Fruit fly (Drosophila melanogaster) whole organism, embryonic: ENCODE data around the gene Cpr65Av.

Experiments used
- B-H1 ChIP-seq: fragments of 200-800 bp; sonication (Bioruptor generic); IDR thresholded peaks from 3 replicates; pipeline ENCODE4 v1.3.6; 2022; ENCODE audit warnings: missing biosample characterization, missing genetic modification characterization
- B-H2 ChIP-seq: fragments of 200-800 bp; sonication (Bioruptor generic); optimal IDR thresholded peaks from 2 replicates; lab custom pipeline; 2018; ENCODE audit warnings: missing biosample characterization, mild to moderate bottlenecking, missing genetic modification characterization
- Bdp1 ChIP-seq: fragments of 200-800 bp; sonication (Bioruptor generic); optimal IDR thresholded peaks from 3 replicates; lab custom pipeline; 2016; ENCODE audit warnings: missing biosample characterization, missing genetic modification characterization
- CG10366 ChIP-seq: fragments of 200-800 bp; sonication (Bioruptor generic); IDR thresholded peaks from 2 replicates; pipeline ENCODE4 v1.3.6; 2022; ENCODE audit warnings: missing biosample characterization, missing genetic modification characterization
- CG12769 ChIP-seq: fragments of 200-800 bp; sonication (Bioruptor generic); optimal IDR thresholded peaks from 2 replicates; lab custom pipeline; 2019; ENCODE audit warnings: missing biosample characterization, mild to moderate bottlenecking, missing genetic modification characterization, moderate library complexity
- CG13296 ChIP-seq: fragments of 200-800 bp; sonication (Bioruptor generic); optimal IDR thresholded peaks from 3 replicates; lab custom pipeline; 2018; ENCODE audit warnings: missing biosample characterization, mild to moderate bottlenecking, missing genetic modification characterization
- CG14860 ChIP-seq: fragments of 200-800 bp; sonication (Bioruptor generic); IDR thresholded peaks from 3 replicates; pipeline ENCODE4 v1.3.6; 2022; ENCODE audit warnings: missing biosample characterization, missing genetic modification characterization; ENCODE audit not compliant: partially characterized antibody
- CG15011 ChIP-seq: fragments of 200-800 bp; sonication (Bioruptor generic); optimal IDR thresholded peaks from 3 replicates; lab custom pipeline; 2018; ENCODE audit warnings: missing biosample characterization, mild to moderate bottlenecking, missing genetic modification characterization
- CG15514 ChIP-seq: fragments of 200-800 bp; sonication (Bioruptor generic); optimal IDR thresholded peaks from 3 replicates; lab custom pipeline; 2017; ENCODE audit warnings: missing biosample characterization, missing genetic modification characterization, mild to moderate bottlenecking, moderate library complexity, missing genetic modification reagents
- CG17912 ChIP-seq: fragments of 200-800 bp; sonication (Bioruptor generic); optimal IDR thresholded peaks from 2 replicates; lab custom pipeline; 2018; ENCODE audit warnings: missing biosample characterization, mild to moderate bottlenecking, missing genetic modification characterization
- CG18599 ChIP-seq: fragments of 200-800 bp; sonication (Bioruptor generic); optimal IDR thresholded peaks from 3 replicates; lab custom pipeline; 2017; ENCODE audit warnings: missing biosample characterization, missing genetic modification characterization, mild to moderate bottlenecking, moderate library complexity, missing genetic modification reagents
- CG2120 ChIP-seq: fragments of 200-800 bp; sonication (Bioruptor generic); optimal IDR thresholded peaks from 3 replicates; lab custom pipeline; 2016; ENCODE audit warnings: missing biosample characterization, missing genetic modification characterization
- CG31365 ChIP-seq: fragments of 200-800 bp; sonication (Bioruptor generic); optimal IDR thresholded peaks from 2 replicates; lab custom pipeline; 2018; ENCODE audit warnings: missing biosample characterization, mild to moderate bottlenecking, missing genetic modification characterization
- CG3281 ChIP-seq: fragments of 200-800 bp; sonication (Bioruptor generic); optimal IDR thresholded peaks from 3 replicates; lab custom pipeline; 2017; ENCODE audit warnings: missing biosample characterization, mild to moderate bottlenecking, missing genetic modification characterization
- CG34376 ChIP-seq: fragments of 200-800 bp; sonication (Bioruptor generic); optimal IDR thresholded peaks from 2 replicates; lab custom pipeline; 2018; ENCODE audit warnings: missing biosample characterization, mild to moderate bottlenecking, missing genetic modification characterization
- CG4360 ChIP-seq: fragments of 200-800 bp; sonication (Bioruptor generic); IDR thresholded peaks from 2 replicates; pipeline ENCODE4 v1.3.6; 2022; ENCODE audit warnings: missing biosample characterization, missing genetic modification characterization
- CG4424 ChIP-seq: fragments of 200-800 bp; sonication (Bioruptor generic); optimal IDR thresholded peaks from 3 replicates; lab custom pipeline; 2016; ENCODE audit warnings: missing biosample characterization, missing genetic modification characterization
- CG4617 ChIP-seq: fragments of 200-800 bp; sonication (Bioruptor generic); optimal IDR thresholded peaks from 3 replicates; lab custom pipeline; 2016; ENCODE audit warnings: missing biosample characterization, missing genetic modification characterization, borderline replicate concordance
- CG6689 ChIP-seq: fragments of 200-800 bp; sonication (Bioruptor generic); IDR thresholded peaks from 2 replicates; pipeline ENCODE4 v1.3.6; 2022; ENCODE audit warnings: missing biosample characterization, missing genetic modification characterization
- CG7357 ChIP-seq: fragments of 200-800 bp; sonication (Bioruptor generic); IDR thresholded peaks from 3 replicates; pipeline ENCODE4 v1.3.6; 2022; ENCODE audit warnings: missing biosample characterization, missing genetic modification characterization
- CG7745 ChIP-seq: fragments of 200-800 bp; sonication (Bioruptor generic); optimal IDR thresholded peaks from 2 replicates; lab custom pipeline; 2018; ENCODE audit warnings: missing biosample characterization, mild to moderate bottlenecking, missing genetic modification characterization, moderate library complexity
- CG7963 ChIP-seq: fragments of 200-800 bp; sonication (Bioruptor generic); IDR thresholded peaks from 3 replicates; pipeline ENCODE4 v1.3.6; 2022; ENCODE audit warnings: missing biosample characterization, missing genetic modification characterization; ENCODE audit not compliant: partially characterized antibody
- Dad ChIP-seq: fragments of 200-800 bp; sonication (Bioruptor generic); optimal IDR thresholded peaks from 3 replicates; lab custom pipeline; 2016; ENCODE audit warnings: missing biosample characterization, missing genetic modification characterization
- Dll ChIP-seq: fragments of 200-800 bp; sonication (Bioruptor generic); IDR thresholded peaks from 4 replicates; pipeline ENCODE4 v1.3.6; 2022; ENCODE audit warnings: missing biosample characterization, missing genetic modification characterization; ENCODE audit not compliant: partially characterized antibody
- Doc2 ChIP-seq: fragments of 200-800 bp; sonication (Bioruptor generic); IDR thresholded peaks from 2 replicates; pipeline ENCODE4 v1.3.6; 2022; ENCODE audit warnings: missing biosample characterization, missing genetic modification characterization
- Max ChIP-seq: fragments of 200-800 bp; sonication (Bioruptor generic); optimal IDR thresholded peaks from 2 replicates; lab custom pipeline; 2016; ENCODE audit warnings: missing biosample characterization, mild to moderate bottlenecking, missing genetic modification characterization
- NfI ChIP-seq: fragments of 200-800 bp; sonication (Bioruptor generic); optimal IDR thresholded peaks from 3 replicates; lab custom pipeline; 2018; ENCODE audit warnings: missing biosample characterization, mild to moderate bottlenecking, missing genetic modification characterization, moderate library complexity
- Optix ChIP-seq: fragments of 200-800 bp; sonication (Bioruptor generic); IDR thresholded peaks from 3 replicates; pipeline ENCODE4 v1.3.6; 2022; ENCODE audit warnings: missing biosample characterization, missing genetic modification characterization
- PHDP ChIP-seq: fragments of 200-800 bp; sonication (Bioruptor generic); optimal IDR thresholded peaks from 3 replicates; lab custom pipeline; 2018; ENCODE audit warnings: missing biosample characterization, mild to moderate bottlenecking, missing genetic modification characterization, moderate library complexity
- Ssrp ChIP-seq: fragments of 200-800 bp; sonication (Bioruptor generic); optimal IDR thresholded peaks from 2 replicates; lab custom pipeline; 2018; ENCODE audit warnings: missing biosample characterization, mild to moderate bottlenecking, missing genetic modification characterization, moderate library complexity
- Stat92E ChIP-seq, 3 experiments: fragments of >200 bp in 2 of 3; fragments of 200-800 bp in 1 of 3; sonication (Bioruptor generic) in 1 of 3; optimal IDR thresholded peaks; 2 replicates each; lab custom pipeline; 2017 to 2019; ENCODE audit warnings: missing biosample characterization in 3 of 3, missing genetic modification characterization in 3 of 3, mild to moderate bottlenecking in 1 of 3, moderate library complexity in 1 of 3
- Trl ChIP-seq, 3 experiments: fragments of >200 bp in 2 of 3; fragments of 200-800 bp in 1 of 3; sonication (Bioruptor generic) in 1 of 3; optimal IDR thresholded peaks; 2 replicates in 1 of 3; 3 replicates in 2 of 3; lab custom pipeline; 2016 to 2017; ENCODE audit warnings: missing biosample characterization in 1 of 3, missing genetic modification characterization in 1 of 3
- bowl ChIP-seq: fragments of 200-800 bp; sonication (Bioruptor generic); IDR thresholded peaks from 2 replicates; pipeline ENCODE4 v1.3.6; 2022; ENCODE audit warnings: missing biosample characterization, missing genetic modification characterization
- croc ChIP-seq: fragments of 200-800 bp; sonication (Bioruptor generic); conservative IDR thresholded peaks from 3 replicates; pipeline ENCODE4 v1.3.6; 2022; ENCODE audit warnings: missing biosample characterization, missing genetic modification characterization
- dan ChIP-seq: fragments of 200-800 bp; sonication (Bioruptor generic); IDR thresholded peaks from 2 replicates; pipeline ENCODE4 v1.3.6; 2022; ENCODE audit warnings: missing biosample characterization, missing genetic modification characterization
- ewg ChIP-seq: fragments of 200-800 bp; sonication (Bioruptor generic); optimal IDR thresholded peaks from 3 replicates; lab custom pipeline; 2017; ENCODE audit warnings: mild to moderate bottlenecking, missing biosample characterization, missing genetic modification reagents, missing genetic modification characterization
- fd96Cb ChIP-seq: fragments of 200-800 bp; sonication (Bioruptor generic); optimal IDR thresholded peaks from 2 replicates; lab custom pipeline; 2018; ENCODE audit warnings: missing biosample characterization, mild to moderate bottlenecking, missing genetic modification characterization, moderate library complexity
- grn ChIP-seq: fragments of 200-800 bp; sonication (Bioruptor generic); optimal IDR thresholded peaks from 3 replicates; lab custom pipeline; 2017; ENCODE audit warnings: missing biosample characterization, missing genetic modification characterization
- luna ChIP-seq: fragments of 200-800 bp; sonication (Bioruptor generic); optimal IDR thresholded peaks from 2 replicates; lab custom pipeline; 2016; ENCODE audit warnings: missing biosample characterization, missing genetic modification characterization
- nerfin-1 ChIP-seq: fragments of 200-800 bp; sonication (Bioruptor generic); optimal IDR thresholded peaks from 3 replicates; lab custom pipeline; 2019; ENCODE audit warnings: missing biosample characterization, mild to moderate bottlenecking, missing genetic modification characterization, moderate library complexity
- onecut ChIP-seq: fragments of 200-800 bp; sonication (Bioruptor generic); IDR thresholded peaks from 2 replicates; pipeline ENCODE4 v1.3.6; 2022; ENCODE audit warnings: missing biosample characterization, missing genetic modification characterization
- salm ChIP-seq: fragments of 200-800 bp; sonication (Bioruptor generic); optimal IDR thresholded peaks from 2 replicates; lab custom pipeline; 2018; ENCODE audit warnings: missing biosample characterization, mild to moderate bottlenecking, missing genetic modification characterization
- tgo ChIP-seq: fragments of 200-800 bp; sonication (Bioruptor generic); IDR thresholded peaks from 3 replicates; pipeline ENCODE4 v1.3.6; 2022; ENCODE audit warnings: missing biosample characterization, missing genetic modification characterization
- tin ChIP-seq: fragments of 200-800 bp; sonication (Bioruptor generic); optimal IDR thresholded peaks from 3 replicates; lab custom pipeline; 2016; ENCODE audit warnings: missing biosample characterization, missing genetic modification characterization
- tll ChIP-seq, 2 experiments: fragments of 200-800 bp in 1 of 2; fragments of >200 bp in 1 of 2; sonication (Bioruptor generic) in 1 of 2; optimal IDR thresholded peaks; 2 replicates each; lab custom pipeline; 2017 to 2019; ENCODE audit warnings: missing biosample characterization in 2 of 2, missing genetic modification characterization in 2 of 2, mild to moderate bottlenecking in 1 of 2, moderate library complexity in 1 of 2
- ttk ChIP-seq: fragments of 200-800 bp; sonication (Bioruptor generic); IDR thresholded peaks from 2 replicates; pipeline ENCODE4 v2.1.2; 2022; ENCODE audit warnings: missing biosample characterization, missing genetic modification characterization
- vnd ChIP-seq: fragments of 200-800 bp; sonication (Bioruptor generic); IDR thresholded peaks from 3 replicates; pipeline ENCODE4 v1.3.6; 2022; ENCODE audit warnings: missing biosample characterization, missing genetic modification characterization; ENCODE audit not compliant: partially characterized antibody
- wor ChIP-seq: fragments of 200-800 bp; sonication (Bioruptor generic); IDR thresholded peaks from 2 replicates; pipeline ENCODE4 v1.3.6; 2022; ENCODE audit warnings: missing biosample characterization, missing genetic modification characterization

The Cpr65Av gene

dm6 chr3L:6157327-6158032 is 17.7 kb upstream of the Cpr65Av start, which contains the start of gene CG13297 (continued):
- no peak for TF ChIP-seq B-H2 (GFP tag; lab: Kevin White, UChicago)
- peak; percentile 68 for TF ChIP-seq Ssrp (tag; lab: Kevin White, UChicago)
- no peak for TF ChIP-seq CG3281 (GFP tag; lab: Kevin White, UChicago)
- peak; percentile 41 for TF ChIP-seq CG4424 (GFP tag; lab: Kevin White, UChicago)
- no peak for TF ChIP-seq CG15011 (GFP tag; lab: Kevin White, UChicago)
- TF ChIP-seq Optix (GFP tag; lab: Robert Waterston, UW): no peak
- peak; percentile 37; the same call in 2 of the 3 replicates for TF ChIP-seq croc (GFP tag; lab: Robert Waterston, UW)
- TF ChIP-seq vnd (GFP tag; lab: Robert Waterston, UW): no peak
- TF ChIP-seq luna (GFP tag; lab: Kevin White, UChicago): no peak
- TF ChIP-seq tll (GFP tag; optimal IDR thresholded peaks at IDR 0.05; lab: Kevin White, UChicago): no peak
- no peak for TF ChIP-seq CG12769 (tag; lab: Kevin White, UChicago)
- peak; percentile 19 for TF ChIP-seq Max
- peak; percentile 64 for TF ChIP-seq nerfin-1 (tag; lab: Kevin White, UChicago)
- peak; percentile 76 for TF ChIP-seq grn (GFP tag; lab: Kevin White, UChicago)
- TF ChIP-seq CG7357 (GFP tag; lab: Robert Waterston, UW): no peak
- no peak for TF ChIP-seq Dll (GFP tag; lab: Robert Waterston, UW)
- peak; percentile 18 for TF ChIP-seq salm (tag; lab: Kevin White, UChicago)
- TF ChIP-seq CG17912 (GFP tag; lab: Kevin White, UChicago): no peak
- TF ChIP-seq CG10366 (GFP tag; lab: Robert Waterston, UW): peak; percentile 61
- peak; percentile 21 for TF ChIP-seq ewg
- peak; percentile 48; the same call in 2 of the 3 replicates for TF ChIP-seq B-H1 (GFP tag; lab: Robert Waterston, UW)
- peak; percentile 37 for TF ChIP-seq CG18599 (GFP tag; lab: Kevin White, UChicago)
- no peak for TF ChIP-seq dan (GFP tag; lab: Robert Waterston, UW)
- peak; percentile 85 for TF ChIP-seq CG13296 (GFP tag; lab: Kevin White, UChicago)
- TF ChIP-seq Dad: no peak
- peak; percentile 43 for TF ChIP-seq NfI (GFP tag; lab: Kevin White, UChicago)
- peak; percentile 39; the same call in 1 of the 2 replicates for TF ChIP-seq ttk (GFP tag; lab: Robert Waterston, UW)
- TF ChIP-seq CG4617: no peak
- TF ChIP-seq PHDP (tag; lab: Kevin White, UChicago): peak; percentile 40
- peak; percentile 71 for TF ChIP-seq fd96Cb
- no peak for TF ChIP-seq Stat92E (GFP tag; optimal IDR thresholded peaks at IDR 0.05; lab: Kevin White, UChicago)
- TF ChIP-seq CG34376 (GFP tag; lab: Kevin White, UChicago): no peak
- TF ChIP-seq CG7963 (GFP tag; lab: Robert Waterston, UW): no peak
- TF ChIP-seq CG2120 (GFP tag; lab: Kevin White, UChicago): no peak
- no peak for TF ChIP-seq onecut (GFP tag; lab: Robert Waterston, UW)
- TF ChIP-seq wor (GFP tag; lab: Robert Waterston, UW): peak; percentile 58; the same call in 1 of the 2 replicates
- peak; percentile 6 for TF ChIP-seq tin
- TF ChIP-seq CG4360 (GFP tag; lab: Robert Waterston, UW): no peak
- TF ChIP-seq CG7745 (tag; lab: Kevin White, UChicago): no peak
- no peak for TF ChIP-seq CG14860 (GFP tag; lab: Robert Waterston, UW)
- TF ChIP-seq CG31365 (tag; lab: Kevin White, UChicago): no peak
- peak; percentile 60; the same call in 2 of the 3 replicates for TF ChIP-seq tgo (GFP tag; lab: Robert Waterston, UW)
- TF ChIP-seq bowl: no peak
- no peak for TF ChIP-seq Doc2 (GFP tag; lab: Robert Waterston, UW)
- peak; percentile 66 for TF ChIP-seq CG6689
- no peak for TF ChIP-seq Bdp1 (GFP tag; lab: Kevin White, UChicago)
- no peak for TF ChIP-seq Trl (optimal IDR thresholded peaks at IDR 0.05; lab: Kevin White, UChicago)
- TF ChIP-seq Trl (GFP tag; optimal IDR thresholded peaks at IDR 0.05; lab: Kevin White, UChicago): no peak
- no peak for TF ChIP-seq CG15514 (GFP tag; lab: Kevin White, UChicago)
